Worm (Caenorhabditis elegans): Measurements from ENCODE around the gene srw-98.

Gene srw-98

ce11 chrV:1668216-1668615, 9.9 kb downstream of the srw-98 start, which contains the start of gene irld-42:
Gene irld-42, plus strand, starts transcription at chrV:1668516.
- TF ChIP-seq hmg-4 (GFP tag; optimal IDR thresholded peaks at IDR 0.05) = no peak
- TF ChIP-seq tbx-37 (GFP tag; conservative IDR thresholded peaks at IDR 0.05) = no peak
- no peak for TF ChIP-seq hnd-1 (tag; optimal IDR thresholded peaks at IDR 0.05)
- TF ChIP-seq aly-1 (tag; optimal IDR thresholded peaks at IDR 0.05) = no peak
- TF ChIP-seq tbx-11 (GFP tag; IDR thresholded peaks at IDR 0.05) = no peak
- TF ChIP-seq B0310.2 (tag; optimal IDR thresholded peaks at IDR 0.05) = no peak
- no peak for TF ChIP-seq flt-1 (GFP tag; IDR thresholded peaks at IDR 0.05)
- no peak for TF ChIP-seq ets-7 (tag; optimal IDR thresholded peaks at IDR 0.05)
- TF ChIP-seq ama-1 (optimal IDR thresholded peaks at IDR 0.05) = no peak
- no peak for TF ChIP-seq hmbx-1 (tag; optimal IDR thresholded peaks at IDR 0.05)
- TF ChIP-seq pes-1 (GFP tag; IDR thresholded peaks at IDR 0.05) = no peak
- no peak for TF ChIP-seq ceh-36 (tag; optimal IDR thresholded peaks at IDR 0.05)
- TF ChIP-seq sea-1 (GFP tag; conservative IDR thresholded peaks at IDR 0.05) = no peak

ce11 chrV:1666904-1667303, 11.2 kb downstream of the srw-98 start, which contains the start of gene K04F1.8:
Gene K04F1.8, plus strand, starts transcription at chrV:1667204.
- TF ChIP-seq flt-1 (GFP tag; IDR thresholded peaks at IDR 0.05) (no peak), ceh-36 (tag; optimal IDR thresholded peaks at IDR 0.05) (no peak), B0310.2 (tag; optimal IDR thresholded peaks at IDR 0.05) (no peak), hmg-4 (GFP tag; optimal IDR thresholded peaks at IDR 0.05) (no peak), tbx-11 (GFP tag; IDR thresholded peaks at IDR 0.05) (no peak), hnd-1 (tag; optimal IDR thresholded peaks at IDR 0.05) (no peak), scrt-1 (GFP tag; IDR thresholded peaks at IDR 0.05) (no peak), ceh-13 (GFP tag; optimal IDR thresholded peaks at IDR 0.05) (no peak), tbx-37 (GFP tag; conservative IDR thresholded peaks at IDR 0.05) (no peak), pes-1 (GFP tag; IDR thresholded peaks at IDR 0.05) (no peak), hmbx-1 (tag; optimal IDR thresholded peaks at IDR 0.05) (no peak), tra-4 (tag; optimal IDR thresholded peaks at IDR 0.05) (no peak), ets-7 (tag; optimal IDR thresholded peaks at IDR 0.05) (no peak), F13C5.2 (tag; optimal IDR thresholded peaks at IDR 0.05) (no peak), ama-1 (optimal IDR thresholded peaks at IDR 0.05) (no peak), sea-1 (GFP tag; conservative IDR thresholded peaks at IDR 0.05) (no peak), aly-1 (tag; optimal IDR thresholded peaks at IDR 0.05) (no peak)

ce11 chrV:1664921-1665320, 13.2 kb downstream of the srw-98 start, which contains the start of gene K04F1.9:
Gene K04F1.9, plus strand, starts transcription at chrV:1665221.
- TF ChIP-seq aly-1 (tag; optimal IDR thresholded peaks at IDR 0.05) (no peak), ceh-13 (GFP tag; optimal IDR thresholded peaks at IDR 0.05) (no peak), tra-4 (tag; optimal IDR thresholded peaks at IDR 0.05) (no peak), ceh-36 (tag; optimal IDR thresholded peaks at IDR 0.05) (no peak), ets-7 (tag; optimal IDR thresholded peaks at IDR 0.05) (no peak), B0310.2 (tag; optimal IDR thresholded peaks at IDR 0.05) (no peak), ama-1 (optimal IDR thresholded peaks at IDR 0.05) (no peak), tbx-11 (GFP tag; IDR thresholded peaks at IDR 0.05) (no peak), hmbx-1 (tag; optimal IDR thresholded peaks at IDR 0.05) (no peak), sea-1 (GFP tag; conservative IDR thresholded peaks at IDR 0.05) (no peak), hmg-4 (GFP tag; optimal IDR thresholded peaks at IDR 0.05) (no peak), tbx-37 (GFP tag; conservative IDR thresholded peaks at IDR 0.05) (no peak), flt-1 (GFP tag; IDR thresholded peaks at IDR 0.05) (no peak), hnd-1 (tag; optimal IDR thresholded peaks at IDR 0.05) (no peak), pes-1 (GFP tag; IDR thresholded peaks at IDR 0.05) (no peak), F13C5.2 (tag; optimal IDR thresholded peaks at IDR 0.05) (no peak), scrt-1 (GFP tag; IDR thresholded peaks at IDR 0.05) (no peak)

- TF ChIP-seq hnd-1 (tag; optimal IDR thresholded peaks at IDR 0.05) = no peak
- TF ChIP-seq F13C5.2 (tag; optimal IDR thresholded peaks at IDR 0.05) = no peak
- TF ChIP-seq flt-1 (GFP tag; IDR thresholded peaks at IDR 0.05) = no peak
- no peak for TF ChIP-seq aly-1 (tag; optimal IDR thresholded peaks at IDR 0.05)
- TF ChIP-seq ama-1 (optimal IDR thresholded peaks at IDR 0.05) = no peak
- no peak for TF ChIP-seq tbx-11 (GFP tag; IDR thresholded peaks at IDR 0.05)
- no peak for TF ChIP-seq ets-7 (tag; optimal IDR thresholded peaks at IDR 0.05)
- TF ChIP-seq scrt-1 (GFP tag; IDR thresholded peaks at IDR 0.05) = no peak
- TF ChIP-seq tbx-37 (GFP tag; conservative IDR thresholded peaks at IDR 0.05) = no peak
- TF ChIP-seq ceh-13 (GFP tag; optimal IDR thresholded peaks at IDR 0.05) = no peak
These were observed 15.9 kb downstream of the srw-98 start, which contains the start of gene irld-40 for ce11 chrV:1662270-1662669. Gene irld-40, plus strand, starts transcription at chrV:1662570.

ce11 chrV:1654845-1655244, 23.3 kb downstream of the srw-98 start, which contains the start of gene irld-11:
Gene irld-11, plus strand, starts transcription at chrV:1655145.
- no peak for TF ChIP-seq scrt-1 (GFP tag; IDR thresholded peaks at IDR 0.05)
- no peak for TF ChIP-seq tbx-37 (GFP tag; conservative IDR thresholded peaks at IDR 0.05)
- TF ChIP-seq B0310.2 (tag; optimal IDR thresholded peaks at IDR 0.05) = no peak
- TF ChIP-seq hmg-4 (GFP tag; optimal IDR thresholded peaks at IDR 0.05) = no peak
- TF ChIP-seq sea-1 (GFP tag; conservative IDR thresholded peaks at IDR 0.05) = no peak
- no peak for TF ChIP-seq hnd-1 (tag; optimal IDR thresholded peaks at IDR 0.05)
- no peak for TF ChIP-seq flt-1 (GFP tag; IDR thresholded peaks at IDR 0.05)
- no peak for TF ChIP-seq ama-1 (optimal IDR thresholded peaks at IDR 0.05)
- TF ChIP-seq tra-4 (tag; optimal IDR thresholded peaks at IDR 0.05) = no peak
- no peak for TF ChIP-seq aly-1 (tag; optimal IDR thresholded peaks at IDR 0.05)
- no peak for TF ChIP-seq ceh-36 (tag; optimal IDR thresholded peaks at IDR 0.05)
- TF ChIP-seq hmbx-1 (tag; optimal IDR thresholded peaks at IDR 0.05) = no peak

ce11 chrV:1651045-1651444, 27.1 kb downstream of the srw-98 start, which contains the start of gene irld-44:
Gene irld-44, plus strand, starts transcription at chrV:1651345.
- TF ChIP-seq ceh-36 (tag; optimal IDR thresholded peaks at IDR 0.05) (no peak), hnd-1 (tag; optimal IDR thresholded peaks at IDR 0.05) (no peak), tbx-11 (GFP tag; IDR thresholded peaks at IDR 0.05) (no peak), scrt-1 (GFP tag; IDR thresholded peaks at IDR 0.05) (no peak), tra-4 (tag; optimal IDR thresholded peaks at IDR 0.05) (no peak), hmbx-1 (tag; optimal IDR thresholded peaks at IDR 0.05) (no peak)

ce11 chrV:1648000-1648399, 30.1 kb downstream of the srw-98 start, which contains the start of gene irld-45:
Gene irld-45, plus strand, starts transcription at chrV:1648300.
- TF ChIP-seq aly-1 (tag; optimal IDR thresholded peaks at IDR 0.05) (no peak), tra-4 (tag; optimal IDR thresholded peaks at IDR 0.05) (no peak), hmbx-1 (tag; optimal IDR thresholded peaks at IDR 0.05) (no peak), hnd-1 (tag; optimal IDR thresholded peaks at IDR 0.05) (no peak), ceh-36 (tag; optimal IDR thresholded peaks at IDR 0.05) (no peak), tbx-11 (GFP tag; IDR thresholded peaks at IDR 0.05) (no peak), B0310.2 (tag; optimal IDR thresholded peaks at IDR 0.05) (no peak), ama-1 (optimal IDR thresholded peaks at IDR 0.05) (no peak), scrt-1 (GFP tag; IDR thresholded peaks at IDR 0.05) (no peak), sea-1 (GFP tag; conservative IDR thresholded peaks at IDR 0.05) (no peak), pes-1 (GFP tag; IDR thresholded peaks at IDR 0.05) (no peak), F13C5.2 (tag; optimal IDR thresholded peaks at IDR 0.05) (no peak), hmg-4 (GFP tag; optimal IDR thresholded peaks at IDR 0.05) (no peak), tbx-37 (GFP tag; conservative IDR thresholded peaks at IDR 0.05) (no peak), flt-1 (GFP tag; IDR thresholded peaks at IDR 0.05) (no peak), ets-7 (tag; optimal IDR thresholded peaks at IDR 0.05) (no peak), ceh-13 (GFP tag; optimal IDR thresholded peaks at IDR 0.05) (no peak)

Data from whole organism, early embryonic.